Fruit fly (Drosophila melanogaster) whole organism, prepupa: ENCODE data around the gene Trc8.
A peak's percentile ranks its signal among the peaks of the same experiment; 100 is the strongest.

Experiments used
- Blimp-1 ChIP-seq: fragments of 200-800 bp; sonication (Bioruptor generic); optimal IDR thresholded peaks from 3 replicates; lab custom pipeline; 2017; ENCODE audit warnings: missing biosample characterization, missing genetic modification characterization, mild to moderate bottlenecking, moderate library complexity, missing genetic modification reagents
- CG10631 ChIP-seq: fragments of 200-800 bp; sonication (Bioruptor generic); optimal IDR thresholded peaks from 2 replicates; lab custom pipeline; 2016; ENCODE audit warnings: missing biosample characterization, missing genetic modification characterization
- CG10669 ChIP-seq: fragments of 200-800 bp; sonication (Bioruptor generic); optimal IDR thresholded peaks from 3 replicates; lab custom pipeline; 2018; ENCODE audit warnings: missing biosample characterization, mild to moderate bottlenecking, missing genetic modification characterization, moderate library complexity
- CG11294 ChIP-seq: fragments of 200-800 bp; sonication (Bioruptor generic); IDR thresholded peaks from 2 replicates; pipeline ENCODE4 v1.3.6; 2022; ENCODE audit warnings: missing biosample characterization, missing genetic modification characterization
- CG11902 ChIP-seq: fragments of 200-800 bp; sonication (Bioruptor generic); optimal IDR thresholded peaks from 3 replicates; lab custom pipeline; 2016; ENCODE audit warnings: missing biosample characterization, missing genetic modification characterization
- CG15336 ChIP-seq: fragments of 200-800 bp; sonication (Bioruptor generic); IDR thresholded peaks from 2 replicates; pipeline ENCODE4 v1.3.6; 2022; ENCODE audit warnings: missing biosample characterization, missing genetic modification characterization
- CG16779 ChIP-seq: fragments of 200-800 bp; sonication (Bioruptor generic); optimal IDR thresholded peaks from 3 replicates; lab custom pipeline; 2017; ENCODE audit warnings: missing biosample characterization, mild to moderate bottlenecking, missing genetic modification characterization
- CG3032 ChIP-seq: fragments of 200-800 bp; optimal IDR thresholded peaks from 2 replicates; lab custom pipeline; 2019; ENCODE audit warnings: missing biosample characterization, mild to moderate bottlenecking, missing genetic modification characterization, moderate library complexity
- CG32006 ChIP-seq: fragments of 200-800 bp; sonication (Bioruptor generic); optimal IDR thresholded peaks from 3 replicates; lab custom pipeline; 2017; ENCODE audit warnings: missing biosample characterization, mild to moderate bottlenecking, missing genetic modification characterization
- CG3919 ChIP-seq: fragments of 200-800 bp; sonication (Bioruptor generic); optimal IDR thresholded peaks from 3 replicates; lab custom pipeline; 2016; ENCODE audit warnings: missing biosample characterization, missing genetic modification characterization
- CG6163 ChIP-seq: fragments of 200-800 bp; sonication (Bioruptor generic); IDR thresholded peaks from 3 replicates; pipeline ENCODE4 v1.3.6; 2022; ENCODE audit warnings: missing biosample characterization, missing genetic modification characterization
- CG6792 ChIP-seq: fragments of 200-800 bp; sonication (Bioruptor generic); optimal IDR thresholded peaks from 3 replicates; lab custom pipeline; 2016; ENCODE audit warnings: missing biosample characterization, missing genetic modification characterization
- CG6808 ChIP-seq: fragments of 200-800 bp; sonication (Bioruptor generic); optimal IDR thresholded peaks from 3 replicates; lab custom pipeline; 2017; ENCODE audit warnings: missing biosample characterization, missing genetic modification characterization, mild to moderate bottlenecking, moderate library complexity, missing genetic modification reagents
- CG6854 ChIP-seq: fragments of 200-800 bp; sonication (Bioruptor generic); optimal IDR thresholded peaks from 2 replicates; lab custom pipeline; 2017; ENCODE audit warnings: missing biosample characterization, mild to moderate bottlenecking, missing genetic modification characterization
- CG7368 ChIP-seq: fragments of 200-800 bp; sonication (Bioruptor generic); optimal IDR thresholded peaks from 3 replicates; lab custom pipeline; 2016; ENCODE audit warnings: missing biosample characterization, missing genetic modification characterization
- CG8319 ChIP-seq: fragments of 200-800 bp; sonication (Bioruptor generic); optimal IDR thresholded peaks from 3 replicates; lab custom pipeline; 2016; ENCODE audit warnings: missing biosample characterization, missing genetic modification characterization
- CG9139 ChIP-seq: fragments of 200-800 bp; sonication (Bioruptor generic); optimal IDR thresholded peaks from 3 replicates; lab custom pipeline; 2017; ENCODE audit warnings: missing biosample characterization, mild to moderate bottlenecking, missing genetic modification characterization
- Eip75B ChIP-seq: fragments of 200-800 bp; sonication (Bioruptor generic); optimal IDR thresholded peaks from 3 replicates; lab custom pipeline; 2016; ENCODE audit warnings: missing biosample characterization, missing genetic modification characterization
- Eip78C ChIP-seq: fragments of 200-800 bp; sonication (Bioruptor generic); peaks from one replicate; lab custom pipeline; 2016; ENCODE audit warnings: missing biosample characterization, missing genetic modification characterization
- Eip93F ChIP-seq: fragments of 200-800 bp; sonication (Bioruptor generic); optimal IDR thresholded peaks from 2 replicates; lab custom pipeline; 2016; ENCODE audit warnings: missing biosample characterization, mild to moderate bottlenecking, missing genetic modification characterization
- Ets21C ChIP-seq: fragments of 200-800 bp; sonication (Bioruptor generic); optimal IDR thresholded peaks from 3 replicates; lab custom pipeline; 2016; ENCODE audit warnings: missing biosample characterization, missing genetic modification characterization
- Ets96B ChIP-seq: fragments of 200-800 bp; optimal IDR thresholded peaks from 2 replicates; lab custom pipeline; 2019; ENCODE audit warnings: missing biosample characterization, mild to moderate bottlenecking, missing genetic modification characterization, moderate library complexity
- Gug ChIP-seq: fragments of 200-800 bp; sonication (Bioruptor generic); IDR thresholded peaks from 2 replicates; pipeline ENCODE4 v1.3.6; 2022; ENCODE audit warnings: missing biosample characterization, missing genetic modification characterization
- Hr39 ChIP-seq: fragments of 200-800 bp; sonication (Bioruptor generic); optimal IDR thresholded peaks from 2 replicates; lab custom pipeline; 2016; ENCODE audit warnings: missing biosample characterization, missing genetic modification characterization
- Hr4 ChIP-seq: fragments of 200-800 bp; sonication (Bioruptor generic); optimal IDR thresholded peaks from 3 replicates; lab custom pipeline; 2016; ENCODE audit warnings: missing biosample characterization, missing genetic modification characterization
- Lpt ChIP-seq: fragments of 200-800 bp; sonication (Bioruptor generic); optimal IDR thresholded peaks from 3 replicates; lab custom pipeline; 2016; ENCODE audit warnings: missing biosample characterization, missing genetic modification characterization
- OdsH ChIP-seq: fragments of 200-800 bp; sonication (Bioruptor generic); optimal IDR thresholded peaks from 3 replicates; lab custom pipeline; 2016; ENCODE audit warnings: missing biosample characterization, missing genetic modification characterization
- Sox14 ChIP-seq: fragments of 200-800 bp; sonication (Bioruptor generic); optimal IDR thresholded peaks from 3 replicates; lab custom pipeline; 2016; ENCODE audit warnings: missing biosample characterization, missing genetic modification characterization
- Sox15 ChIP-seq: fragments of 200-800 bp; sonication (Bioruptor generic); optimal IDR thresholded peaks from 3 replicates; lab custom pipeline; 2016; ENCODE audit warnings: missing biosample characterization, missing genetic modification characterization
- achi ChIP-seq: fragments of 200-800 bp; sonication (Bioruptor generic); optimal IDR thresholded peaks from 3 replicates; lab custom pipeline; 2016; ENCODE audit warnings: missing biosample characterization, missing genetic modification characterization
- acj6 ChIP-seq: fragments of 200-800 bp; sonication (Bioruptor generic); optimal IDR thresholded peaks from 3 replicates; lab custom pipeline; 2016; ENCODE audit warnings: missing biosample characterization, missing genetic modification characterization
- cyc ChIP-seq: fragments of 200-800 bp; sonication (Bioruptor generic); optimal IDR thresholded peaks from 3 replicates; lab custom pipeline; 2016; ENCODE audit warnings: missing biosample characterization, missing genetic modification characterization
- eg ChIP-seq: fragments of 200-800 bp; sonication (Bioruptor generic); IDR thresholded peaks from 3 replicates; pipeline ENCODE4 v1.3.6; 2022; ENCODE audit warnings: missing biosample characterization, missing genetic modification characterization
- esn ChIP-seq: fragments of 200-800 bp; sonication (Bioruptor generic); optimal IDR thresholded peaks from 2 replicates; lab custom pipeline; 2016; ENCODE audit warnings: missing biosample characterization, mild to moderate bottlenecking, missing genetic modification characterization, moderate library complexity
- fd59A ChIP-seq: fragments of 200-800 bp; sonication (Bioruptor generic); optimal IDR thresholded peaks from 2 replicates; lab custom pipeline; 2017; ENCODE audit warnings: missing biosample characterization, mild to moderate bottlenecking, missing genetic modification characterization, missing genetic modification reagents
- lz ChIP-seq: fragments of 200-800 bp; sonication (Bioruptor generic); optimal IDR thresholded peaks from 3 replicates; lab custom pipeline; 2016; ENCODE audit warnings: missing biosample characterization, missing genetic modification characterization
- net ChIP-seq: fragments of 200-800 bp; sonication (Bioruptor generic); optimal IDR thresholded peaks from 3 replicates; lab custom pipeline; 2016; ENCODE audit warnings: missing biosample characterization, missing genetic modification characterization
- pdm3 ChIP-seq: fragments of 200-800 bp; sonication (Bioruptor generic); optimal IDR thresholded peaks from 3 replicates; lab custom pipeline; 2016; ENCODE audit warnings: missing biosample characterization, missing genetic modification characterization
- ss ChIP-seq, 2 experiments: fragments of 200-800 bp; sonication (Bioruptor generic); optimal IDR thresholded peaks; 2 replicates in 1 of 2; 3 replicates in 1 of 2; lab custom pipeline; 2017 to 2018; ENCODE audit warnings: mild to moderate bottlenecking in 2 of 2, missing biosample characterization in 2 of 2, missing genetic modification characterization in 2 of 2, moderate library complexity in 1 of 2
- svp ChIP-seq: fragments of 200-800 bp; sonication (Bioruptor generic); peaks from one replicate; lab custom pipeline; 2016; ENCODE audit warnings: missing biosample characterization, missing genetic modification characterization
- topi ChIP-seq: fragments of 200-800 bp; sonication (Bioruptor generic); optimal IDR thresholded peaks from 3 replicates; lab custom pipeline; 2016; ENCODE audit warnings: missing biosample characterization, missing genetic modification characterization
- vri ChIP-seq: fragments of 200-800 bp; sonication (Bioruptor generic); optimal IDR thresholded peaks from 3 replicates; lab custom pipeline; 2016; ENCODE audit warnings: missing biosample characterization, mild to moderate bottlenecking, missing genetic modification characterization

The Trc8 gene

dm6 chr3R:29461069-29461468, 42.5 kb downstream of the Trc8 start (continued):
- peak; percentile 14 for TF ChIP-seq CG6792
- peak; percentile 55 for TF ChIP-seq pdm3
- TF ChIP-seq CG7368 (GFP tag; lab: Kevin White, UChicago) = peak; percentile 15
- TF ChIP-seq eg (GFP tag; lab: Robert Waterston, UW) = 0 out of 3 replicates have a peak, but pooled peaks have one; percentile 25
- no peak for TF ChIP-seq CG9139 (GFP tag; lab: Kevin White, UChicago)
- no peak for TF ChIP-seq vri (GFP tag; lab: Kevin White, UChicago)
- TF ChIP-seq Hr39 = peak; percentile 54
- peak; percentile 20 for TF ChIP-seq net
- TF ChIP-seq fd59A (GFP tag; lab: Kevin White, UChicago) = no peak
- TF ChIP-seq Sox14 (GFP tag; lab: Kevin White, UChicago) = peak; percentile 27
- no peak for TF ChIP-seq CG16779 (tag; lab: Kevin White, UChicago)
- TF ChIP-seq acj6 (GFP tag; lab: Kevin White, UChicago) = no peak
- TF ChIP-seq CG6163 (GFP tag; lab: Robert Waterston, UW) = peak; percentile 64; the same call in 2 of the 3 replicates
- TF ChIP-seq CG11902 (GFP tag; lab: Kevin White, UChicago) = no peak

dm6 chr3R:29460225-29460927, 43.2 kb downstream of the Trc8 start:
- TF ChIP-seq achi (peak; percentile 0), cyc (GFP tag; lab: Kevin White, UChicago) (no peak), CG8319 (GFP tag; lab: Kevin White, UChicago) (no peak), CG15336 (GFP tag; lab: Robert Waterston, UW) (0 out of 2 replicates have a peak, but pooled peaks have one; percentile 16), Ets21C (GFP tag; lab: Kevin White, UChicago) (no peak), CG11294 (no peak), CG10669 (GFP tag; lab: Kevin White, UChicago) (no peak), lz (GFP tag; lab: Kevin White, UChicago) (peak; percentile 5), Gug (GFP tag; lab: Robert Waterston, UW) (peak; percentile 73), Eip75B (peak; percentile 30), Eip78C (GFP tag; lab: Kevin White, UChicago) (peak; percentile 46), CG6808 (GFP tag; lab: Kevin White, UChicago) (peak; percentile 26), Blimp-1 (GFP tag; lab: Kevin White, UChicago) (no peak), topi (GFP tag; lab: Kevin White, UChicago) (no peak), CG3032 (tag; lab: Kevin White, UChicago) (peak; percentile 78), CG6792 (peak; percentile 24), CG32006 (peak; percentile 29), OdsH (GFP tag; lab: Kevin White, UChicago) (no peak), Sox15 (no peak), Ets96B (tag; lab: Kevin White, UChicago) (peak; percentile 55), acj6 (GFP tag; lab: Kevin White, UChicago) (peak; percentile 18), pdm3 (no peak), CG6163 (GFP tag; lab: Robert Waterston, UW) (peak; percentile 46; the same call in 1 of the 3 replicates), CG9139 (GFP tag; lab: Kevin White, UChicago) (no peak), ss (GFP tag; optimal IDR thresholded peaks at IDR 0.05; lab: Kevin White, UChicago) (peak; percentile 35 to 42), CG3919 (GFP tag; lab: Kevin White, UChicago) (no peak), CG11902 (GFP tag; lab: Kevin White, UChicago) (no peak), CG10631 (peak; percentile 56), Eip93F (GFP tag; lab: Kevin White, UChicago) (no peak), eg (GFP tag; lab: Robert Waterston, UW) (peak; percentile 22; the same call in 1 of the 3 replicates), fd59A (GFP tag; lab: Kevin White, UChicago) (peak; percentile 17), esn (peak; percentile 8), CG6854 (GFP tag; lab: Kevin White, UChicago) (no peak), Lpt (GFP tag; lab: Kevin White, UChicago) (no peak), Hr4 (GFP tag; lab: Kevin White, UChicago) (peak; percentile 13), svp (GFP tag; lab: Kevin White, UChicago) (no peak)
